Fruit fly (Drosophila melanogaster) Kc167 (cell line): ENCODE results near the gene CG46059.

Experiments
- Myc ChIP-seq: fragments of >200 bp; optimal IDR thresholded peaks from 2 replicates; lab custom pipeline; 2017; ENCODE audit warnings: missing external identifiers
- Sin3A ChIP-seq: fragments of >200 bp; optimal IDR thresholded peaks from 2 replicates; lab custom pipeline; 2018; ENCODE audit warnings: missing external identifiers
- h ChIP-seq: fragments of >200 bp; optimal IDR thresholded peaks from 3 replicates; lab custom pipeline; 2018; ENCODE audit warnings: missing external identifiers
- insv ChIP-seq: fragments of >200 bp; optimal IDR thresholded peaks from 3 replicates; lab custom pipeline; 2018; ENCODE audit warnings: missing external identifiers
- psq ChIP-seq: fragments of >200 bp; optimal IDR thresholded peaks from 2 replicates; lab custom pipeline; 2017; ENCODE audit warnings: missing external identifiers
- ttk ChIP-seq: sonication (Bioruptor generic); optimal IDR thresholded peaks from 2 replicates; lab custom pipeline; 2017; ENCODE audit warnings: missing external identifiers

DNA sequence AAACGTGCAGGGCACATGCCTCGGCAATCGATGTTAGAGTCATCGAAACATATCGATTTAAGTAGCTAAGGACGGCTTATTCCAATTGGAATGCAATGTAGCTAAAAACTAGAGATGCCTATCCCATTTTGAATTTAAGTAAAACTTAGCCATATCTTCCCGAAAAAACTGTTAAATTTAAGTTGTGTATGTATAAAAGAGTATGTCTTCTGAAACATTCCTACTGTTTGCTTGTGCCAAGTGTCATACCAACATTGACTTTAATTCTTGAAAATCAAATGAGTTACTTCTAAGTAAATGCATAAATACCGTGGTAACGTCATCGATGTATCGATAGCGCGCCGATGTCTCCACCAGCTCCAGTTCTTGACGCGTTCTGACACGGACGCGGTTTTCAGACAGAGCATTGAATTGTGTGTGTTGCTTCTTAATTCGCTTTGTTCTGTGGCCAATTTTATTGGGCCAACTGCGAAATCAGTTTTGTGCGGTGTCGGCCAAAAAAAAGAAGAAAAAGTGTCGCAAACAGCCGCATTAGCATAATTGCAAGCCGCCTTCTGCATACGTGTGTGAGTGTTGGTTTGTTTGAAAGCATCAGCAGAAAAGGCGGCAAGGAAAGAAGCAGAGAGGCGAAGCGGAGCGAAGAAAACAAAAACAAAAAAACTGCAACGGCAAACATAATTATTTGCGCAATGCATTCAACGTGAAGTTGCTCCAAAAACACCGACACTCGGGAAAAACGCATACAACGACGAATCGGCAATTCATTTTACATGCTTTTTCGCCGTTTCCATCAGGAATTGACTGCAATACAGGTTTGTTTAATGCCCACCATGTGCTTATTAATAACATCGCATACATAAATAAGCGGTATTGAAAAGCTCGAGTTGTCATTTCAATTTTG, 49.9 kb downstream of the CG46059 start, which contains the start of gene brat:
- TF ChIP-seq Myc (lab: Kevin White, UChicago) = no peak
- TF ChIP-seq h (lab: Kevin White, UChicago) = peak; percentile 10
- TF ChIP-seq psq (lab: Kevin White, UChicago) = no peak
- no peak for TF ChIP-seq ttk (lab: Kevin White, UChicago)
- no peak for TF ChIP-seq Sin3A
- TF ChIP-seq insv (lab: Kevin White, UChicago) = no peak
